Worm (Caenorhabditis elegans): ENCODE data around the gene F38B6.7.

The F38B6.7 gene

DNA sequence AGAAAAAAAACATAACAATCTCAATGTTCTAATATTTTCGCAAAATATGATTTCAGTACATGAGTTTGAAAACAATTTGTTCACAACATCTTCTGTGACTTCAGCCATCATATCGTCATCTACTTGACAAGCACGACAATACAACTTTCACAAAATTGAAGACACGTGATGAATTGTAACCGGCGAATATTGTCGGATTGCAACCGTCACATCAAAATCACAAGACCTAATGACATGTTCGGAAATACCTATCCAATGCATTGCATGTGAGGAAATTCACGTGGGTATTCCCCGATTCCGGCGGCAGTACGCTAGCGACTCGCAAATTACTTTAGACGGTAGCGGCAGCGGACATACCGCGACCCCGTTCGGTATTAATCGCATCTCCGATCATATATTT lies 43.4 kb upstream of the F38B6.7 start (continued):
- TF ChIP-seq C16A3.4 (tag; optimal IDR thresholded peaks at IDR 0.05), result peak; percentile 65
- no peak for TF ChIP-seq isw-1 (GFP tag; IDR thresholded peaks at IDR 0.05)
- peak; percentile 78 for TF ChIP-seq nhr-90 (tag; optimal IDR thresholded peaks at IDR 0.05; ENCODE audit: poor library complexity)
- peak; percentile 64 for TF ChIP-seq rnt-1 (tag; optimal IDR thresholded peaks at IDR 0.05)
- TF ChIP-seq elt-3 (tag; optimal IDR thresholded peaks at IDR 0.05), result peak in 2 of 6 experiments; percentile 88 to 90
- TF ChIP-seq C34B4.2 (tag; optimal IDR thresholded peaks at IDR 0.05), result no peak
- TF ChIP-seq unc-130 (tag; optimal IDR thresholded peaks at IDR 0.05), result peak; percentile 78
- TF ChIP-seq unc-30 (tag; optimal IDR thresholded peaks at IDR 0.05), result no peak
- TF ChIP-seq hpl-2 (GFP tag; optimal IDR thresholded peaks at IDR 0.05), result no peak
- TF ChIP-seq elt-2 (tag; optimal IDR thresholded peaks at IDR 0.05), result peak; percentile 25
- TF ChIP-seq nhr-237 (tag; optimal IDR thresholded peaks at IDR 0.05), result no peak
- no peak for TF ChIP-seq efl-3 (GFP tag; optimal IDR thresholded peaks at IDR 0.05)
- TF ChIP-seq nhr-12 (tag; optimal IDR thresholded peaks at IDR 0.05), result no peak
- no peak for TF ChIP-seq ceh-63 (GFP tag; optimal IDR thresholded peaks at IDR 0.05)
- TF ChIP-seq mab-9 (GFP tag; IDR thresholded peaks at IDR 0.05), result peak; percentile 57
- no peak for TF ChIP-seq nhr-84 (tag; optimal IDR thresholded peaks at IDR 0.05)
- TF ChIP-seq hlh-4 (tag; optimal IDR thresholded peaks at IDR 0.05), result no peak
- no peak for TF ChIP-seq mef-2 (tag; optimal IDR thresholded peaks at IDR 0.05)
- TF ChIP-seq irx-1 (tag; optimal IDR thresholded peaks at IDR 0.05), result no peak
- no peak for TF ChIP-seq nhr-47 (tag; optimal IDR thresholded peaks at IDR 0.05)
- TF ChIP-seq mep-1 (tag; optimal IDR thresholded peaks at IDR 0.05), result peak; percentile 77
- TF ChIP-seq sup-37 (GFP tag; optimal IDR thresholded peaks at IDR 0.05), result no peak
- TF ChIP-seq vab-15 (tag; optimal IDR thresholded peaks at IDR 0.05), result no peak
- TF ChIP-seq efl-1 (optimal IDR thresholded peaks at IDR 0.05), result peak in 1 of 2 experiments; percentile 18
- peak; percentile 17 to 85 for TF ChIP-seq efl-1 (GFP tag; optimal IDR thresholded peaks at IDR 0.05 in 1 of 2)
- peak; percentile 98 for TF ChIP-seq nhr-85 (tag)
- no peak for TF ChIP-seq mdl-1 (tag; optimal IDR thresholded peaks at IDR 0.05)
- no peak for TF ChIP-seq egl-13 (tag; optimal IDR thresholded peaks at IDR 0.05)
- TF ChIP-seq dsc-1 (tag; optimal IDR thresholded peaks at IDR 0.05), result no peak
- no peak for TF ChIP-seq snpc-4 (tag; optimal IDR thresholded peaks at IDR 0.05)
- no peak for TF ChIP-seq fos-1 (tag; optimal IDR thresholded peaks at IDR 0.05)
- TF ChIP-seq ztf-11 (tag; optimal IDR thresholded peaks at IDR 0.05), result no peak
- no peak for TF ChIP-seq fkh-8 (tag; optimal IDR thresholded peaks at IDR 0.05)
- TF ChIP-seq skn-1 (tag; optimal IDR thresholded peaks at IDR 0.05), result peak; percentile 4
- TF ChIP-seq lsy-2 (tag; optimal IDR thresholded peaks at IDR 0.05), result peak; percentile 48 to 58
- no peak for TF ChIP-seq lin-15B (tag; optimal IDR thresholded peaks at IDR 0.05)
- TF ChIP-seq ceh-90 (tag; optimal IDR thresholded peaks at IDR 0.05), result no peak
- TF ChIP-seq unc-62 (GFP tag; optimal IDR thresholded peaks at IDR 0.05), result no peak
- peak; percentile 8 to 17 (median 17) for TF ChIP-seq dpl-1 (GFP tag; optimal IDR thresholded peaks at IDR 0.05)
- no peak for TF ChIP-seq F16B12.6 (tag; optimal IDR thresholded peaks at IDR 0.05)
- TF ChIP-seq tbx-2 (tag; optimal IDR thresholded peaks at IDR 0.05), result no peak
- TF ChIP-seq ces-1 (GFP tag; optimal IDR thresholded peaks at IDR 0.05), result no peak
- peak; percentile 49 for TF ChIP-seq nhr-71 (tag; optimal IDR thresholded peaks at IDR 0.05)
- TF ChIP-seq fkh-4 (tag; optimal IDR thresholded peaks at IDR 0.05; ENCODE audit: borderline replicate concordance), result no peak
- no peak for TF ChIP-seq unc-98 (GFP tag; IDR thresholded peaks at IDR 0.05)
- peak; percentile 45 for TF ChIP-seq snu-23 (GFP tag; optimal IDR thresholded peaks at IDR 0.05)
- no peak for TF ChIP-seq hlh-17 (GFP tag; optimal IDR thresholded peaks at IDR 0.05; ENCODE audit: borderline replicate concordance)
- TF ChIP-seq lin-35 (GFP tag; optimal IDR thresholded peaks at IDR 0.05), result peak; percentile 28 to 69
- TF ChIP-seq lir-3 (tag; optimal IDR thresholded peaks at IDR 0.05; ENCODE audit: poor library complexity), result peak; percentile 73
- peak; percentile 96 for TF ChIP-seq blmp-1 (tag; optimal IDR thresholded peaks at IDR 0.05)
- no peak for TF ChIP-seq sptf-1 (tag; optimal IDR thresholded peaks at IDR 0.05)
- peak; percentile 42 for TF ChIP-seq lin-14 (GFP tag; optimal IDR thresholded peaks at IDR 0.05)
- TF ChIP-seq ceh-8 (GFP tag; optimal IDR thresholded peaks at IDR 0.05), result no peak
- TF ChIP-seq fkh-10 (GFP tag; optimal IDR thresholded peaks at IDR 0.05), result no peak
